Fruit fly (Drosophila melanogaster) whole organism, embryonic: ENCODE measurements around the gene CG16852.
A peak's percentile ranks its signal among the peaks of the same experiment; 100 is the strongest.

Source experiments
- Adf1 ChIP-seq: fragments of 200-800 bp; sonication (Bioruptor generic); IDR thresholded peaks from 2 replicates; pipeline ENCODE4 v1.3.6; 2022; ENCODE audit warnings: missing biosample characterization, missing genetic modification characterization
- Atf-2 ChIP-seq: fragments of 200-800 bp; sonication (Bioruptor generic); optimal IDR thresholded peaks from 2 replicates; lab custom pipeline; 2016; ENCODE audit warnings: missing biosample characterization, missing genetic modification characterization
- C15 ChIP-seq: fragments of 200-800 bp; sonication (Bioruptor generic); IDR thresholded peaks from 3 replicates; pipeline ENCODE4 v1.3.6; 2022; ENCODE audit warnings: missing biosample characterization, missing genetic modification characterization
- CG10462 ChIP-seq: fragments of 200-800 bp; sonication (Bioruptor generic); optimal IDR thresholded peaks from 2 replicates; lab custom pipeline; 2016; ENCODE audit warnings: missing biosample characterization, missing genetic modification characterization
- CG11695 ChIP-seq: fragments of 200-800 bp; sonication (Bioruptor generic); IDR thresholded peaks from 3 replicates; pipeline ENCODE4 v1.3.6; 2022; ENCODE audit warnings: missing biosample characterization, missing genetic modification characterization
- CG12155 ChIP-seq: fragments of 200-800 bp; sonication (Bioruptor generic); optimal IDR thresholded peaks from 3 replicates; lab custom pipeline; 2016; ENCODE audit warnings: missing biosample characterization, missing genetic modification characterization
- CG13296 ChIP-seq: fragments of 200-800 bp; sonication (Bioruptor generic); optimal IDR thresholded peaks from 3 replicates; lab custom pipeline; 2018; ENCODE audit warnings: missing biosample characterization, mild to moderate bottlenecking, missing genetic modification characterization
- CG13894 ChIP-seq: fragments of 200-800 bp; sonication (Bioruptor generic); optimal IDR thresholded peaks from 3 replicates; lab custom pipeline; 2018; ENCODE audit warnings: missing biosample characterization, mild to moderate bottlenecking, missing genetic modification characterization, moderate library complexity
- CG14441 ChIP-seq: fragments of 200-800 bp; sonication (Bioruptor generic); IDR thresholded peaks from 2 replicates; pipeline ENCODE4 v1.3.6; 2022; ENCODE audit warnings: missing biosample characterization, missing genetic modification characterization
- CG1792 ChIP-seq: fragments of 200-800 bp; sonication (Bioruptor generic); optimal IDR thresholded peaks from 2 replicates; lab custom pipeline; 2016; ENCODE audit warnings: missing biosample characterization, missing genetic modification characterization
- CG18476 ChIP-seq: fragments of 200-800 bp; sonication (Bioruptor generic); optimal IDR thresholded peaks from 2 replicates; lab custom pipeline; 2016; ENCODE audit warnings: missing biosample characterization, mild to moderate bottlenecking, missing genetic modification characterization
- CG18599 ChIP-seq: fragments of 200-800 bp; sonication (Bioruptor generic); optimal IDR thresholded peaks from 3 replicates; lab custom pipeline; 2017; ENCODE audit warnings: missing biosample characterization, missing genetic modification characterization, mild to moderate bottlenecking, moderate library complexity, missing genetic modification reagents
- CG2199 ChIP-seq: fragments of 200-800 bp; sonication (Bioruptor generic); IDR thresholded peaks from 3 replicates; pipeline ENCODE4 v1.3.6; 2022; ENCODE audit warnings: missing biosample characterization, missing genetic modification characterization
- CG4360 ChIP-seq: fragments of 200-800 bp; sonication (Bioruptor generic); IDR thresholded peaks from 2 replicates; pipeline ENCODE4 v1.3.6; 2022; ENCODE audit warnings: missing biosample characterization, missing genetic modification characterization
- CG6689 ChIP-seq: fragments of 200-800 bp; sonication (Bioruptor generic); IDR thresholded peaks from 2 replicates; pipeline ENCODE4 v1.3.6; 2022; ENCODE audit warnings: missing biosample characterization, missing genetic modification characterization
- CG7357 ChIP-seq: fragments of 200-800 bp; sonication (Bioruptor generic); IDR thresholded peaks from 3 replicates; pipeline ENCODE4 v1.3.6; 2022; ENCODE audit warnings: missing biosample characterization, missing genetic modification characterization
- CG8359 ChIP-seq: fragments of 200-800 bp; sonication (Bioruptor generic); optimal IDR thresholded peaks from 2 replicates; lab custom pipeline; 2017; ENCODE audit warnings: missing biosample characterization, mild to moderate bottlenecking, missing genetic modification characterization, borderline replicate concordance
- Elba2 ChIP-seq: fragments of 200-800 bp; sonication (Bioruptor generic); optimal IDR thresholded peaks from 3 replicates; lab custom pipeline; 2016; ENCODE audit warnings: missing biosample characterization, missing genetic modification characterization
- Hand ChIP-seq: fragments of 200-800 bp; sonication (Bioruptor generic); optimal IDR thresholded peaks from 2 replicates; lab custom pipeline; 2017; ENCODE audit warnings: mild to moderate bottlenecking, missing biosample characterization, missing genetic modification reagents, missing genetic modification characterization
- Nf-YC ChIP-seq: fragments of 200-800 bp; optimal IDR thresholded peaks from 3 replicates; lab custom pipeline; 2019; ENCODE audit warnings: missing biosample characterization, mild to moderate bottlenecking, missing genetic modification characterization, moderate library complexity
- Ravus ChIP-seq: fragments of 200-800 bp; sonication (Bioruptor generic); IDR thresholded peaks from 2 replicates; pipeline ENCODE4 v1.3.6; 2022; ENCODE audit warnings: missing biosample characterization, missing genetic modification characterization
- Xrp1 ChIP-seq: fragments of 200-800 bp; sonication (Bioruptor generic); IDR thresholded peaks from 2 replicates; pipeline ENCODE4 v1.3.6; 2022; ENCODE audit warnings: missing biosample characterization, missing genetic modification characterization
- abd-A ChIP-seq: fragments of 200-800 bp; sonication (Bioruptor generic); optimal IDR thresholded peaks from 3 replicates; lab custom pipeline; 2019; ENCODE audit warnings: missing biosample characterization, mild to moderate bottlenecking, missing genetic modification characterization, moderate library complexity
- bigmax ChIP-seq: fragments of 200-800 bp; sonication (Bioruptor generic); optimal IDR thresholded peaks from 2 replicates; lab custom pipeline; 2018; ENCODE audit warnings: missing biosample characterization, mild to moderate bottlenecking, missing genetic modification characterization
- br ChIP-seq: fragments of >200 bp; optimal IDR thresholded peaks from 2 replicates; lab custom pipeline; 2017
- cg ChIP-seq: fragments of 200-800 bp; sonication (Bioruptor generic); optimal IDR thresholded peaks from 3 replicates; lab custom pipeline; 2019; ENCODE audit warnings: missing biosample characterization, mild to moderate bottlenecking, missing genetic modification characterization, moderate library complexity
- crol ChIP-seq: fragments of 200-800 bp; sonication (Bioruptor generic); IDR thresholded peaks from 2 replicates; pipeline ENCODE4 v1.3.6; 2022; ENCODE audit warnings: missing biosample characterization, missing genetic modification characterization
- dati ChIP-seq: fragments of 200-800 bp; sonication (Bioruptor generic); IDR thresholded peaks from 2 replicates; pipeline ENCODE4 v1.3.6; 2022; ENCODE audit warnings: missing biosample characterization, missing genetic modification characterization
- esg ChIP-seq: fragments of 200-800 bp; sonication (Bioruptor generic); conservative IDR thresholded peaks from 2 replicates; pipeline ENCODE4 v1.3.6; 2022; ENCODE audit warnings: missing biosample characterization, missing genetic modification characterization
- eve ChIP-seq, 2 experiments: fragments of >200 bp; optimal IDR thresholded peaks; 2 replicates each; lab custom pipeline; 2017; ENCODE audit warnings: missing biosample characterization in 2 of 2, missing genetic modification characterization in 2 of 2
- exex ChIP-seq: fragments of 200-800 bp; sonication (Bioruptor generic); optimal IDR thresholded peaks from 4 replicates; lab custom pipeline; 2018; ENCODE audit warnings: missing biosample characterization, mild to moderate bottlenecking, missing genetic modification characterization, moderate library complexity
- fd96Cb ChIP-seq: fragments of 200-800 bp; sonication (Bioruptor generic); optimal IDR thresholded peaks from 2 replicates; lab custom pipeline; 2018; ENCODE audit warnings: missing biosample characterization, mild to moderate bottlenecking, missing genetic modification characterization, moderate library complexity
- jigr1 ChIP-seq: fragments of 200-800 bp; sonication (Bioruptor generic); IDR thresholded peaks from 3 replicates; pipeline ENCODE4 v1.3.6; 2022; ENCODE audit warnings: missing biosample characterization, missing genetic modification characterization
- lov ChIP-seq, 2 experiments: fragments of 200-800 bp in 1 of 2; fragments of >200 bp in 1 of 2; sonication (Bioruptor generic) in 1 of 2; IDR thresholded peaks in 1 of 2; optimal IDR thresholded peaks in 1 of 2; 2 replicates in 1 of 2; 3 replicates in 1 of 2; pipeline versions ENCODE4 v1.3.6 to Lab custom; 2017 to 2022; ENCODE audit warnings: missing biosample characterization in 1 of 2, missing genetic modification characterization in 1 of 2
- nerfin-1 ChIP-seq: fragments of 200-800 bp; sonication (Bioruptor generic); optimal IDR thresholded peaks from 3 replicates; lab custom pipeline; 2019; ENCODE audit warnings: missing biosample characterization, mild to moderate bottlenecking, missing genetic modification characterization, moderate library complexity
- nom ChIP-seq: fragments of 200-800 bp; sonication (Bioruptor generic); optimal IDR thresholded peaks from 2 replicates; lab custom pipeline; 2017; ENCODE audit warnings: missing biosample characterization, missing genetic modification characterization, mild to moderate bottlenecking, moderate library complexity, missing genetic modification reagents
- onecut ChIP-seq: fragments of 200-800 bp; sonication (Bioruptor generic); IDR thresholded peaks from 2 replicates; pipeline ENCODE4 v1.3.6; 2022; ENCODE audit warnings: missing biosample characterization, missing genetic modification characterization
- pb ChIP-seq: fragments of 200-800 bp; sonication (Bioruptor generic); optimal IDR thresholded peaks from 3 replicates; lab custom pipeline; 2016; ENCODE audit warnings: missing biosample characterization, missing genetic modification characterization
- pum ChIP-seq: fragments of 200-800 bp; sonication (Bioruptor generic); optimal IDR thresholded peaks from 2 replicates; lab custom pipeline; 2016; ENCODE audit warnings: missing biosample characterization, missing genetic modification characterization
- ranshi ChIP-seq: fragments of 200-800 bp; sonication (Bioruptor generic); IDR thresholded peaks from 2 replicates; pipeline ENCODE4 v1.3.6; 2022; ENCODE audit warnings: missing biosample characterization, missing genetic modification characterization
- scrt ChIP-seq: fragments of 200-800 bp; sonication (Bioruptor generic); optimal IDR thresholded peaks from 2 replicates; lab custom pipeline; 2018; ENCODE audit warnings: missing biosample characterization, mild to moderate bottlenecking, missing genetic modification characterization, moderate library complexity
- sd ChIP-seq: fragments of 200-800 bp; sonication (Bioruptor generic); optimal IDR thresholded peaks from 3 replicates; lab custom pipeline; 2018; ENCODE audit warnings: missing biosample characterization, mild to moderate bottlenecking, missing genetic modification characterization, moderate library complexity
- sens ChIP-seq: fragments of 200-800 bp; sonication (Bioruptor generic); peaks from one replicate; lab custom pipeline; 2016; ENCODE audit warnings: missing biosample characterization, missing genetic modification characterization
- sob ChIP-seq: fragments of 200-800 bp; sonication (Bioruptor generic); IDR thresholded peaks from 2 replicates; pipeline ENCODE4 v1.3.6; 2022; ENCODE audit warnings: missing biosample characterization, missing genetic modification characterization
- twi ChIP-seq: fragments of 200-800 bp; optimal IDR thresholded peaks from 2 replicates; lab custom pipeline; 2019; ENCODE audit warnings: missing biosample characterization, mild to moderate bottlenecking, missing genetic modification characterization, moderate library complexity
- usp ChIP-seq: fragments of >200 bp; optimal IDR thresholded peaks from 2 replicates; lab custom pipeline; 2017; ENCODE audit warnings: missing biosample characterization, missing genetic modification characterization
- vnd ChIP-seq: fragments of 200-800 bp; sonication (Bioruptor generic); IDR thresholded peaks from 3 replicates; pipeline ENCODE4 v1.3.6; 2022; ENCODE audit warnings: missing biosample characterization, missing genetic modification characterization; ENCODE audit not compliant: partially characterized antibody
- yki ChIP-seq: fragments of >200 bp; optimal IDR thresholded peaks from 3 replicates; lab custom pipeline; 2018

Gene CG16852

dm6 chr2L:13554547-13555159 is 14.1 kb downstream of the CG16852 start:
- TF ChIP-seq pb (GFP tag; lab: Kevin White, UChicago), result no peak
- TF ChIP-seq nom (GFP tag; lab: Kevin White, UChicago), result peak; percentile 22
- 0 out of 2 replicates have a peak, but pooled peaks have one; percentile 7 for TF ChIP-seq sob (GFP tag; lab: Robert Waterston, UW)
- no peak for TF ChIP-seq scrt (GFP tag; lab: Kevin White, UChicago)
- 0 out of 3 replicates have a peak, but pooled peaks have one; percentile 30 for TF ChIP-seq CG7357 (GFP tag; lab: Robert Waterston, UW)
- no peak for TF ChIP-seq Adf1 (GFP tag; lab: Robert Waterston, UW)
- 0 out of 2 replicates have a peak, but pooled peaks have one; percentile 11 for TF ChIP-seq CG4360 (GFP tag; lab: Robert Waterston, UW)
- no peak for TF ChIP-seq Nf-YC (tag; lab: Kevin White, UChicago)
- TF ChIP-seq Elba2, result no peak
- no peak for TF ChIP-seq vnd (GFP tag; lab: Robert Waterston, UW)
- no peak for TF ChIP-seq CG1792
- no peak for TF ChIP-seq bigmax (GFP tag; lab: Kevin White, UChicago)
- TF ChIP-seq jigr1 (GFP tag; lab: Robert Waterston, UW), result no peak
- TF ChIP-seq CG2199 (GFP tag; lab: Robert Waterston, UW), result peak; percentile 62; the same call in 1 of the 3 replicates
- no peak for TF ChIP-seq Atf-2 (GFP tag; lab: Kevin White, UChicago)
- TF ChIP-seq yki (lab: Kevin White, UChicago), result no peak
- peak; percentile 74 for TF ChIP-seq crol
- no peak for TF ChIP-seq CG12155 (GFP tag; lab: Kevin White, UChicago)

- TF ChIP-seq CG13894 (tag; lab: Kevin White, UChicago) (peak; percentile 45), onecut (GFP tag; lab: Robert Waterston, UW) (peak; percentile 30; the same call in 1 of the 2 replicates), exex (peak; percentile 6), br (lab: Kevin White, UChicago) (no peak), abd-A (peak; percentile 97), ranshi (GFP tag; lab: Robert Waterston, UW) (peak; percentile 17; the same call in 1 of the 2 replicates), pum (GFP tag; lab: Kevin White, UChicago) (no peak), sd (tag; lab: Kevin White, UChicago) (peak; percentile 37), cg (no peak), crol (peak; percentile 75), CG18599 (peak; percentile 36), CG11695 (0 out of 3 replicates have a peak, but pooled peaks have one; percentile 10), nerfin-1 (tag; lab: Kevin White, UChicago) (peak; percentile 67), CG14441 (GFP tag; lab: Robert Waterston, UW) (no peak), CG10462 (no peak)
Observed at dm6 chr2L:13555397-13555796, 14.8 kb downstream of the CG16852 start.

dm6 chr2L:13568938-13569337 is 28.4 kb downstream of the CG16852 start:
- TF ChIP-seq CG13296 (GFP tag; lab: Kevin White, UChicago) (no peak), CG7357 (GFP tag; lab: Robert Waterston, UW) (no peak), fd96Cb (tag; lab: Kevin White, UChicago) (no peak)

- TF ChIP-seq CG6689 (GFP tag; lab: Robert Waterston, UW), result no peak
- TF ChIP-seq esg, result no peak
- no peak for TF ChIP-seq Ravus (GFP tag; lab: Robert Waterston, UW)
- no peak for TF ChIP-seq lov (optimal IDR thresholded peaks at IDR 0.05; lab: Kevin White, UChicago)
- no peak for TF ChIP-seq lov (GFP tag; IDR thresholded peaks at IDR 0.05; lab: Robert Waterston, UW)
- no peak for TF ChIP-seq usp (GFP tag; lab: Kevin White, UChicago)
- no peak for TF ChIP-seq Hand (GFP tag; lab: Kevin White, UChicago)
- TF ChIP-seq twi (tag; lab: Kevin White, UChicago), result peak; percentile 90
- peak; percentile 56 for TF ChIP-seq sens (GFP tag; lab: Kevin White, UChicago)
- TF ChIP-seq dati (GFP tag; lab: Robert Waterston, UW), result no peak
- TF ChIP-seq C15, result no peak
- no peak for TF ChIP-seq CG8359 (GFP tag; lab: Kevin White, UChicago)
- peak in 1 of 2 experiments; percentile 32 for TF ChIP-seq eve (GFP tag; optimal IDR thresholded peaks at IDR 0.05; lab: Kevin White, UChicago)
- TF ChIP-seq CG18476 (GFP tag; lab: Kevin White, UChicago), result no peak
- no peak for TF ChIP-seq Xrp1
Observed at dm6 chr2L:13570016-13570415, 29.5 kb downstream of the CG16852 start.
